Fruit fly (Drosophila melanogaster): Measurements from ENCODE around the gene CG1677.
A peak's percentile ranks its signal among the peaks of the same experiment; 100 is the strongest.

The CG1677 gene

dm6 chrX:7324816-7325246 lies 80.8 kb downstream of the CG1677 start (continued):
- TF ChIP-seq CG17802 (tag; optimal IDR thresholded peaks at IDR 0.05) (peak; percentile 72), CG2678 (tag; optimal IDR thresholded peaks at IDR 0.05) (peak; percentile 98), eyg (GFP tag; optimal IDR thresholded peaks at IDR 0.05) (peak; percentile 64), Optix (GFP tag; IDR thresholded peaks at IDR 0.05) (peak; percentile 83), schlank (tag; optimal IDR thresholded peaks at IDR 0.05) (peak; percentile 81), CG9817 (tag; optimal IDR thresholded peaks at IDR 0.05) (peak; percentile 92), z (GFP tag; IDR thresholded peaks at IDR 0.05) (peak; percentile 68; the same call in 2 of the 3 replicates), Hand (GFP tag; optimal IDR thresholded peaks at IDR 0.05) (peak; percentile 90), bsh (GFP tag; optimal IDR thresholded peaks at IDR 0.05) (peak; percentile 92 to 98), CG14050 (GFP tag; IDR thresholded peaks at IDR 0.05) (peak; percentile 92), CG10462 (GFP tag; optimal IDR thresholded peaks at IDR 0.05) (peak; percentile 93), ken (GFP tag; IDR thresholded peaks at IDR 0.05) (peak; percentile 94), HLHmδ (GFP tag; optimal IDR thresholded peaks at IDR 0.05) (no peak), Dek (tag; optimal IDR thresholded peaks at IDR 0.05) (peak; percentile 94), gce (GFP tag; IDR thresholded peaks at IDR 0.05) (peak; percentile 94), luna (GFP tag; optimal IDR thresholded peaks at IDR 0.05) (peak; percentile 17), knrl (GFP tag; IDR thresholded peaks at IDR 0.05; ENCODE audit: partially characterized antibody) (no peak), btn (GFP tag; optimal IDR thresholded peaks at IDR 0.05) (peak; percentile 66), Med (GFP tag) (peak; percentile 95), prd (optimal IDR thresholded peaks at IDR 0.05) (no peak), prd (GFP tag; IDR thresholded peaks at IDR 0.05) (peak; percentile 96), CG17359 (tag; optimal IDR thresholded peaks at IDR 0.05) (peak; percentile 98), Tbp (GFP tag; optimal IDR thresholded peaks at IDR 0.05) (no peak), toy (GFP tag; IDR thresholded peaks at IDR 0.05) (peak; percentile 73; the same call in 1 of the 2 replicates), jumu (GFP tag; optimal IDR thresholded peaks at IDR 0.05) (peak; percentile 75), Ets65A (GFP tag) (peak; percentile 94), repo (GFP tag; optimal IDR thresholded peaks at IDR 0.05) (peak; percentile 35), CG10565 (GFP tag; optimal IDR thresholded peaks at IDR 0.05) (peak; percentile 80), MBD-R2 (GFP tag; IDR thresholded peaks at IDR 0.05) (peak; percentile 83), CrebB (tag; optimal IDR thresholded peaks at IDR 0.05) (peak; percentile 95), zen2 (GFP tag; IDR thresholded peaks at IDR 0.05; ENCODE audit: partially characterized antibody) (no peak), CG3163 (GFP tag; optimal IDR thresholded peaks at IDR 0.05) (no peak), stwl (tag; optimal IDR thresholded peaks at IDR 0.05) (peak; percentile 77), oc (tag; optimal IDR thresholded peaks at IDR 0.05) (peak; percentile 98), NFAT (GFP tag; IDR thresholded peaks at IDR 0.05) (peak; percentile 75; the same call in 1 of the 2 replicates), C15 (GFP tag; IDR thresholded peaks at IDR 0.05) (peak; percentile 59; the same call in 2 of the 3 replicates), sisA (GFP tag; IDR thresholded peaks at IDR 0.05) (peak; percentile 94), Asciz (GFP tag; optimal IDR thresholded peaks at IDR 0.05) (peak; percentile 96), ham (GFP tag; IDR thresholded peaks at IDR 0.05) (peak; percentile 59; the same call in 1 of the 2 replicates), aop (GFP tag; IDR thresholded peaks at IDR 0.05) (peak; percentile 78), bcd (GFP tag; optimal IDR thresholded peaks at IDR 0.05) (peak; percentile 95), zfh1 (GFP tag; IDR thresholded peaks at IDR 0.05) (peak; percentile 97), GATAe (GFP tag; conservative IDR thresholded peaks at IDR 0.05) (peak; percentile 79), wdn (GFP tag; IDR thresholded peaks at IDR 0.05) (peak; percentile 89), Pdp1 (GFP tag; optimal IDR thresholded peaks at IDR 0.05) (peak; percentile 85 to 88), ab (GFP tag; optimal IDR thresholded peaks at IDR 0.05) (peak; percentile 29), Bgb (GFP tag; IDR thresholded peaks at IDR 0.05; ENCODE audit: partially characterized antibody) (no peak), mam (GFP tag; optimal IDR thresholded peaks at IDR 0.05) (peak; percentile 75), H2.0 (GFP tag; IDR thresholded peaks at IDR 0.05) (peak; percentile 95), CG17568 (GFP tag; optimal IDR thresholded peaks at IDR 0.05) (peak; percentile 96), fu2 (GFP tag; optimal IDR thresholded peaks at IDR 0.05) (peak; percentile 55)

Measured in whole organism, embryonic.